Worm (Caenorhabditis elegans) whole organism, midembryonic: ENCODE results near the gene smu-2.
A peak's percentile ranks its signal among the peaks of the same experiment; 100 is the strongest.
"Not testable (repeated sequence)": the region's sequence is repeated elsewhere in the genome, so short reads cannot be mapped to it uniquely, and the experiment has no call there.

Source experiments
- T22C8.4 ChIP-seq: fragments of 200-800 bp; sonication (Bioruptor generic); IDR thresholded peaks from 2 replicates; pipeline ENCODE4 v1.3.6; 2022; ENCODE audit warnings: missing genetic modification characterization, missing compliant biosample characterization
- cog-1 ChIP-seq: sonication (generic microtip); optimal IDR thresholded peaks from 2 replicates; lab custom pipeline; 2016; ENCODE audit warnings: missing genetic modification characterization, missing compliant biosample characterization
- flt-1 ChIP-seq: fragments of 200-800 bp; sonication (Bioruptor generic); IDR thresholded peaks from 2 replicates; pipeline ENCODE4 v1.3.6; 2022; ENCODE audit warnings: missing genetic modification characterization, missing compliant biosample characterization
- klf-2 ChIP-seq: fragments of 200-800 bp; sonication (Bioruptor generic); conservative IDR thresholded peaks from 2 replicates; pipeline ENCODE4 v1.3.6; 2022; ENCODE audit warnings: missing genetic modification reagents, missing genetic modification characterization, missing compliant biosample characterization
- med-1 ChIP-seq: sonication (generic microtip); optimal IDR thresholded peaks from 2 replicates; lab custom pipeline; 2017; ENCODE audit warnings: missing genetic modification characterization, mild to moderate bottlenecking, missing compliant biosample characterization, antibody characterized with exemption, missing genetic modification reagents; ENCODE audit not compliant: insufficient read depth
- ref-1 ChIP-seq: fragments of 200-800 bp; sonication (Bioruptor generic); conservative IDR thresholded peaks from 2 replicates; pipeline ENCODE4 v1.3.6; 2022; ENCODE audit warnings: missing genetic modification reagents, missing genetic modification characterization, missing compliant biosample characterization
- tab-1 ChIP-seq: fragments of 200-800 bp; sonication (Bioruptor generic); IDR thresholded peaks from 2 replicates; pipeline ENCODE4 v1.3.6; 2022; ENCODE audit warnings: missing genetic modification characterization, missing compliant biosample characterization
- ztf-23 ChIP-seq: fragments of 200-800 bp; sonication (Bioruptor generic); IDR thresholded peaks from 2 replicates; pipeline ENCODE4 v1.3.6; 2022; ENCODE audit warnings: missing genetic modification reagents, missing genetic modification characterization, missing compliant biosample characterization
- ztf-29 ChIP-seq: fragments of 200-800 bp; sonication (Bioruptor generic); IDR thresholded peaks from 2 replicates; pipeline ENCODE4 v1.3.6; 2022; ENCODE audit warnings: missing genetic modification reagents, missing genetic modification characterization, missing compliant biosample characterization

smu-2 gene

ce11 chrII:3473744-3474143, 8.5 kb upstream of the smu-2 start, which contains the start of gene sdz-32:
Gene sdz-32 (plus strand): TSS chrII:3474044.
- TF ChIP-seq flt-1, result no peak
- no peak for TF ChIP-seq tab-1 (GFP tag; lab: Robert Waterston, UW)
- no peak for TF ChIP-seq ref-1 (GFP tag; lab: Robert Waterston, UW)
- no peak for TF ChIP-seq cog-1 (tag; lab: Kevin White, UChicago)
- no peak for TF ChIP-seq T22C8.4 (GFP tag; lab: Robert Waterston, UW)
- no peak for TF ChIP-seq ztf-29 (GFP tag; lab: Robert Waterston, UW)
- TF ChIP-seq klf-2 (GFP tag; lab: Robert Waterston, UW), result no peak
- no peak for TF ChIP-seq ztf-23 (GFP tag; lab: Robert Waterston, UW)
- no peak for TF ChIP-seq med-1

- TF ChIP-seq ztf-29 (GFP tag; lab: Robert Waterston, UW) (0 out of 2 replicates have a peak, but pooled peaks have one; percentile 13), ref-1 (GFP tag; lab: Robert Waterston, UW) (no peak), klf-2 (GFP tag; lab: Robert Waterston, UW) (no peak), med-1 (no peak), T22C8.4 (GFP tag; lab: Robert Waterston, UW) (no peak), ztf-23 (GFP tag; lab: Robert Waterston, UW) (no peak), flt-1 (no peak)
These were observed 5.7 kb upstream of the smu-2 start for ce11 chrII:3476536-3476935.

- no peak for TF ChIP-seq flt-1
- TF ChIP-seq klf-2 (GFP tag; lab: Robert Waterston, UW), result no peak
- TF ChIP-seq T22C8.4 (GFP tag; lab: Robert Waterston, UW), result no peak
- TF ChIP-seq ztf-23 (GFP tag; lab: Robert Waterston, UW), result no peak
- TF ChIP-seq tab-1 (GFP tag; lab: Robert Waterston, UW), result no peak
- no peak for TF ChIP-seq cog-1 (tag; lab: Kevin White, UChicago)
- TF ChIP-seq med-1, result no peak
- TF ChIP-seq ref-1 (GFP tag; lab: Robert Waterston, UW), result no peak
- TF ChIP-seq ztf-29 (GFP tag; lab: Robert Waterston, UW), result no peak
These were observed 5.0 kb upstream of the smu-2 start, which contains the start of gene fbxb-104 for ce11 chrII:3477171-3477570. Gene fbxb-104 (minus strand): TSS chrII:3477271.

ce11 chrII:3481584-3481983, 624 bp upstream of the smu-2 start, which contains the start of gene Y49F6B.8:
Gene Y49F6B.8 (minus strand): TSS chrII:3481684.
- TF ChIP-seq klf-2 (GFP tag; lab: Robert Waterston, UW), result no peak
- TF ChIP-seq flt-1, result no peak
- no peak for TF ChIP-seq tab-1 (GFP tag; lab: Robert Waterston, UW)
- TF ChIP-seq T22C8.4 (GFP tag; lab: Robert Waterston, UW), result no peak
- TF ChIP-seq med-1, result no peak
- TF ChIP-seq ztf-29 (GFP tag; lab: Robert Waterston, UW), result no peak
- no peak for TF ChIP-seq ztf-23 (GFP tag; lab: Robert Waterston, UW)
- TF ChIP-seq cog-1 (tag; lab: Kevin White, UChicago), result no peak
- TF ChIP-seq ref-1 (GFP tag; lab: Robert Waterston, UW), result no peak

ce11 chrII:3490797-3491196, 8.6 kb downstream of the smu-2 start, which contains the start of gene fbxb-112:
Gene fbxb-112 (plus strand): TSS chrII:3491097.
- not testable (repeated sequence) for TF ChIP-seq med-1; tab-1 (GFP tag; lab: Robert Waterston, UW); ztf-29 (GFP tag; lab: Robert Waterston, UW)

- no peak for TF ChIP-seq med-1
- no peak for TF ChIP-seq ztf-29 (GFP tag; lab: Robert Waterston, UW)
These were observed 17.2 kb downstream of the smu-2 start, which contains the start of gene Y49F6B.9 for ce11 chrII:3499386-3499785. Gene Y49F6B.9 (minus strand): TSS chrII:3499387.

- TF ChIP-seq klf-2 (GFP tag; lab: Robert Waterston, UW), result no peak
- TF ChIP-seq T22C8.4 (GFP tag; lab: Robert Waterston, UW), result no peak
- no peak for TF ChIP-seq flt-1
- no peak for TF ChIP-seq cog-1 (tag; lab: Kevin White, UChicago)
- no peak for TF ChIP-seq tab-1 (GFP tag; lab: Robert Waterston, UW)
- TF ChIP-seq ztf-29 (GFP tag; lab: Robert Waterston, UW), result no peak
- no peak for TF ChIP-seq med-1
- no peak for TF ChIP-seq ztf-23 (GFP tag; lab: Robert Waterston, UW)
- no peak for TF ChIP-seq ref-1 (GFP tag; lab: Robert Waterston, UW)
These were observed 18.2 kb downstream of the smu-2 start for ce11 chrII:3500373-3500772.

- no peak for TF ChIP-seq T22C8.4 (GFP tag; lab: Robert Waterston, UW)
- TF ChIP-seq med-1, result no peak
- no peak for TF ChIP-seq ref-1 (GFP tag; lab: Robert Waterston, UW)
- TF ChIP-seq ztf-23 (GFP tag; lab: Robert Waterston, UW), result no peak
- no peak for TF ChIP-seq tab-1 (GFP tag; lab: Robert Waterston, UW)
- TF ChIP-seq klf-2 (GFP tag; lab: Robert Waterston, UW), result no peak
- no peak for TF ChIP-seq cog-1 (tag; lab: Kevin White, UChicago)
- no peak for TF ChIP-seq ztf-29 (GFP tag; lab: Robert Waterston, UW)
- TF ChIP-seq flt-1, result no peak
These were observed 19.8 kb downstream of the smu-2 start for ce11 chrII:3502011-3502410.

ce11 chrII:3502520-3503323, 20.5 kb downstream of the smu-2 start, which contains the start of the genes col-71 and Y49F6B.2:
Gene col-71 (minus strand): TSS chrII:3502570.
Gene Y49F6B.2 (plus strand): TSS chrII:3502968.
- TF ChIP-seq tab-1 (GFP tag; lab: Robert Waterston, UW), result no peak
- TF ChIP-seq flt-1, result peak; percentile 60; the same call in 1 of the 2 replicates
- peak; percentile 51 for TF ChIP-seq cog-1 (tag; lab: Kevin White, UChicago)
- TF ChIP-seq klf-2 (GFP tag; lab: Robert Waterston, UW), result peak; percentile 63; the same call in 1 of the 2 replicates
- TF ChIP-seq med-1, result no peak
- no peak for TF ChIP-seq ztf-29 (GFP tag; lab: Robert Waterston, UW)
- TF ChIP-seq ztf-23 (GFP tag; lab: Robert Waterston, UW), result peak; percentile 62; the same call in 1 of the 2 replicates
- TF ChIP-seq T22C8.4 (GFP tag; lab: Robert Waterston, UW), result peak; percentile 49; the same call in 1 of the 2 replicates
- TF ChIP-seq ref-1 (GFP tag; lab: Robert Waterston, UW), result no peak
